Fruit fly (Drosophila melanogaster) whole organism, embryonic: ENCODE results near the gene CG31792.

Experiments used
- CG12236 ChIP-seq: fragments of 200-800 bp; sonication (Bioruptor generic); optimal IDR thresholded peaks from 2 replicates; lab custom pipeline; 2016; ENCODE audit warnings: missing biosample characterization, missing genetic modification characterization
- CG15011 ChIP-seq: fragments of 200-800 bp; sonication (Bioruptor generic); optimal IDR thresholded peaks from 3 replicates; lab custom pipeline; 2018; ENCODE audit warnings: missing biosample characterization, mild to moderate bottlenecking, missing genetic modification characterization
- Doc2 ChIP-seq: fragments of 200-800 bp; sonication (Bioruptor generic); IDR thresholded peaks from 2 replicates; pipeline ENCODE4 v1.3.6; 2022; ENCODE audit warnings: missing biosample characterization, missing genetic modification characterization
- GATAe ChIP-seq: fragments of 200-800 bp; sonication (Bioruptor generic); conservative IDR thresholded peaks from 2 replicates; pipeline ENCODE4 v1.3.6; 2022; ENCODE audit warnings: missing biosample characterization, missing genetic modification characterization
- gsb ChIP-seq: fragments of 200-800 bp; sonication (Bioruptor generic); IDR thresholded peaks from 2 replicates; pipeline ENCODE4 v1.3.6; 2022; ENCODE audit warnings: missing biosample characterization, missing genetic modification characterization
- nau ChIP-seq: fragments of 200-800 bp; sonication (Bioruptor generic); optimal IDR thresholded peaks from 3 replicates; lab custom pipeline; 2017; ENCODE audit warnings: missing biosample characterization, mild to moderate bottlenecking, missing genetic modification characterization, missing genetic modification reagents

- TF ChIP-seq GATAe (GFP tag; lab: Robert Waterston, UW) (no peak), nau (GFP tag; lab: Kevin White, UChicago) (no peak), gsb (GFP tag; lab: Robert Waterston, UW) (no peak), CG15011 (no peak), Doc2 (GFP tag; lab: Robert Waterston, UW) (no peak), CG12236 (GFP tag; lab: Kevin White, UChicago) (no peak)
These were observed 17.8 kb upstream of the CG31792 start for dm6 chr2L:18979407-18979806.
